Fruit fly (Drosophila melanogaster) whole organism, embryonic: ENCODE results near the gene CG18135.

Source experiments
- Asciz ChIP-seq: fragments of 200-800 bp; sonication (Bioruptor generic); optimal IDR thresholded peaks from 2 replicates; lab custom pipeline; 2017; ENCODE audit warnings: missing biosample characterization, mild to moderate bottlenecking, missing genetic modification characterization, missing genetic modification reagents
- CG10366 ChIP-seq: fragments of 200-800 bp; sonication (Bioruptor generic); IDR thresholded peaks from 2 replicates; pipeline ENCODE4 v1.3.6; 2022; ENCODE audit warnings: missing biosample characterization, missing genetic modification characterization
- CG10543 ChIP-seq: fragments of 200-800 bp; sonication (Bioruptor generic); optimal IDR thresholded peaks from 3 replicates; lab custom pipeline; 2017; ENCODE audit warnings: missing biosample characterization, mild to moderate bottlenecking, missing genetic modification characterization, moderate library complexity
- CG11085 ChIP-seq: fragments of 200-800 bp; sonication (Bioruptor generic); IDR thresholded peaks from 2 replicates; pipeline ENCODE4 v1.3.6; 2022; ENCODE audit warnings: missing biosample characterization, missing genetic modification characterization
- CG11560 ChIP-seq: fragments of 200-800 bp; sonication (Bioruptor generic); IDR thresholded peaks from 3 replicates; pipeline ENCODE4 v1.3.6; 2022; ENCODE audit warnings: missing biosample characterization, missing genetic modification characterization
- CG11696 ChIP-seq: fragments of 200-800 bp; sonication (Bioruptor generic); IDR thresholded peaks from 2 replicates; pipeline ENCODE4 v1.3.6; 2022; ENCODE audit warnings: missing biosample characterization, missing genetic modification characterization
- CG14667 ChIP-seq: fragments of 200-800 bp; sonication (Bioruptor generic); IDR thresholded peaks from 2 replicates; pipeline ENCODE4 v1.3.6; 2022; ENCODE audit warnings: missing biosample characterization, missing genetic modification characterization
- CG14860 ChIP-seq: fragments of 200-800 bp; sonication (Bioruptor generic); IDR thresholded peaks from 3 replicates; pipeline ENCODE4 v1.3.6; 2022; ENCODE audit warnings: missing biosample characterization, missing genetic modification characterization; ENCODE audit not compliant: partially characterized antibody
- CG17359 ChIP-seq: fragments of 200-800 bp; sonication (Bioruptor generic); optimal IDR thresholded peaks from 3 replicates; lab custom pipeline; 2018; ENCODE audit warnings: missing biosample characterization, mild to moderate bottlenecking, missing genetic modification characterization, moderate library complexity
- CG2712 ChIP-seq: fragments of 200-800 bp; optimal IDR thresholded peaks from 3 replicates; lab custom pipeline; 2019; ENCODE audit warnings: missing biosample characterization, mild to moderate bottlenecking, missing genetic modification characterization, moderate library complexity
- CG32767 ChIP-seq: fragments of 200-800 bp; sonication (Bioruptor generic); IDR thresholded peaks from 2 replicates; pipeline ENCODE4 v1.3.6; 2022; ENCODE audit warnings: missing biosample characterization, missing genetic modification characterization
- CG3847 ChIP-seq: fragments of 200-800 bp; sonication (Bioruptor generic); IDR thresholded peaks from 2 replicates; pipeline ENCODE4 v1.3.6; 2022; ENCODE audit warnings: missing biosample characterization, missing genetic modification characterization
- CG4360 ChIP-seq: fragments of 200-800 bp; sonication (Bioruptor generic); IDR thresholded peaks from 2 replicates; pipeline ENCODE4 v1.3.6; 2022; ENCODE audit warnings: missing biosample characterization, missing genetic modification characterization
- CG43689 ChIP-seq: fragments of 200-800 bp; sonication (Bioruptor generic); IDR thresholded peaks from 2 replicates; pipeline ENCODE4 v1.3.6; 2022; ENCODE audit warnings: missing biosample characterization, missing genetic modification characterization
- CG5180 ChIP-seq: fragments of 200-800 bp; sonication (Bioruptor generic); optimal IDR thresholded peaks from 3 replicates; lab custom pipeline; 2017; ENCODE audit warnings: missing biosample characterization, missing genetic modification characterization, mild to moderate bottlenecking, moderate library complexity, missing genetic modification reagents
- CG5953 ChIP-seq: fragments of 200-800 bp; sonication (Bioruptor generic); IDR thresholded peaks from 2 replicates; pipeline ENCODE4 v1.3.6; 2022; ENCODE audit warnings: missing biosample characterization, missing genetic modification characterization
- CG6791 ChIP-seq: fragments of 200-800 bp; sonication (Bioruptor generic); IDR thresholded peaks from 3 replicates; pipeline ENCODE4 v1.3.6; 2022; ENCODE audit warnings: missing biosample characterization, missing genetic modification characterization; ENCODE audit not compliant: partially characterized antibody
- CG7786 ChIP-seq: fragments of 200-800 bp; sonication (Bioruptor generic); optimal IDR thresholded peaks from 2 replicates; lab custom pipeline; 2016; ENCODE audit warnings: missing biosample characterization, missing genetic modification characterization
- CG8359 ChIP-seq: fragments of 200-800 bp; sonication (Bioruptor generic); optimal IDR thresholded peaks from 2 replicates; lab custom pipeline; 2017; ENCODE audit warnings: missing biosample characterization, mild to moderate bottlenecking, missing genetic modification characterization, borderline replicate concordance
- CG8924 ChIP-seq: fragments of 200-800 bp; optimal IDR thresholded peaks from 3 replicates; lab custom pipeline; 2019; ENCODE audit warnings: missing biosample characterization, mild to moderate bottlenecking, missing genetic modification characterization, moderate library complexity
- Doc3 ChIP-seq: fragments of 200-800 bp; sonication (Bioruptor generic); IDR thresholded peaks from 3 replicates; pipeline ENCODE4 v1.3.6; 2022; ENCODE audit warnings: missing biosample characterization, missing genetic modification characterization; ENCODE audit not compliant: partially characterized antibody
- Dp ChIP-seq: fragments of 200-800 bp; sonication (Bioruptor generic); optimal IDR thresholded peaks from 2 replicates; lab custom pipeline; 2018; ENCODE audit warnings: missing biosample characterization, mild to moderate bottlenecking, missing genetic modification characterization, moderate library complexity
- E2f2 ChIP-seq: fragments of 200-800 bp; sonication (Bioruptor generic); IDR thresholded peaks from 2 replicates; pipeline ENCODE4 v1.3.6; 2022; ENCODE audit warnings: missing biosample characterization, missing genetic modification characterization
- HLHmδ ChIP-seq: fragments of 200-800 bp; sonication (Bioruptor generic); optimal IDR thresholded peaks from 2 replicates; lab custom pipeline; 2018; ENCODE audit warnings: missing biosample characterization, mild to moderate bottlenecking, missing genetic modification characterization, moderate library complexity
- Hmr ChIP-seq: fragments of 200-800 bp; sonication (Bioruptor generic); optimal IDR thresholded peaks from 3 replicates; lab custom pipeline; 2017; ENCODE audit warnings: mild to moderate bottlenecking, missing biosample characterization, missing genetic modification reagents, missing genetic modification characterization
- Lim3 ChIP-seq: fragments of 200-800 bp; sonication (Bioruptor generic); IDR thresholded peaks from 2 replicates; pipeline ENCODE4 v1.3.6; 2022; ENCODE audit warnings: missing biosample characterization, missing genetic modification characterization
- NC2α ChIP-seq: fragments of 200-800 bp; sonication (Bioruptor generic); optimal IDR thresholded peaks from 2 replicates; lab custom pipeline; 2016; ENCODE audit warnings: missing biosample characterization, missing genetic modification characterization
- NC2β ChIP-seq: fragments of 200-800 bp; sonication (Bioruptor generic); optimal IDR thresholded peaks from 2 replicates; lab custom pipeline; 2016; ENCODE audit warnings: missing biosample characterization, missing genetic modification characterization
- Oli ChIP-seq: fragments of 200-800 bp; sonication (Bioruptor generic); optimal IDR thresholded peaks from 2 replicates; lab custom pipeline; 2018; ENCODE audit warnings: missing biosample characterization, mild to moderate bottlenecking, missing genetic modification characterization, moderate library complexity
- Ravus ChIP-seq: fragments of 200-800 bp; sonication (Bioruptor generic); IDR thresholded peaks from 2 replicates; pipeline ENCODE4 v1.3.6; 2022; ENCODE audit warnings: missing biosample characterization, missing genetic modification characterization
- Xbp1 ChIP-seq: fragments of 200-800 bp; sonication (Bioruptor generic); optimal IDR thresholded peaks from 3 replicates; lab custom pipeline; 2016; ENCODE audit warnings: missing biosample characterization, mild to moderate bottlenecking, missing genetic modification characterization
- ash1 ChIP-seq: fragments of 200-800 bp; sonication (Bioruptor generic); optimal IDR thresholded peaks from 2 replicates; lab custom pipeline; 2018; ENCODE audit warnings: missing biosample characterization, mild to moderate bottlenecking, missing genetic modification characterization
- cato ChIP-seq: fragments of 200-800 bp; sonication (Bioruptor generic); optimal IDR thresholded peaks from 2 replicates; lab custom pipeline; 2016; ENCODE audit warnings: missing biosample characterization, missing genetic modification characterization, borderline replicate concordance
- caup ChIP-seq: fragments of 200-800 bp; sonication (Bioruptor generic); optimal IDR thresholded peaks from 3 replicates; lab custom pipeline; 2017; ENCODE audit warnings: missing biosample characterization, mild to moderate bottlenecking, missing genetic modification characterization, moderate library complexity; ENCODE audit not compliant: severe bottlenecking
- chinmo ChIP-seq: fragments of 200-800 bp; sonication (Bioruptor generic); IDR thresholded peaks from 4 replicates; pipeline ENCODE4 v1.3.6; 2022; ENCODE audit warnings: missing biosample characterization, missing genetic modification characterization; ENCODE audit not compliant: partially characterized antibody
- ci ChIP-seq: fragments of 200-800 bp; sonication (Bioruptor generic); IDR thresholded peaks from 3 replicates; pipeline ENCODE4 v1.3.6; 2022; ENCODE audit warnings: missing biosample characterization, missing genetic modification characterization
- en ChIP-seq: fragments of 200-800 bp; sonication (Bioruptor generic); optimal IDR thresholded peaks from 2 replicates; lab custom pipeline; 2016; ENCODE audit warnings: missing biosample characterization, missing genetic modification characterization
- ewg ChIP-seq: fragments of 200-800 bp; sonication (Bioruptor generic); optimal IDR thresholded peaks from 3 replicates; lab custom pipeline; 2017; ENCODE audit warnings: mild to moderate bottlenecking, missing biosample characterization, missing genetic modification reagents, missing genetic modification characterization
- gce ChIP-seq: fragments of 200-800 bp; sonication (Bioruptor generic); IDR thresholded peaks from 3 replicates; pipeline ENCODE4 v1.3.6; 2022; ENCODE audit warnings: missing biosample characterization, missing genetic modification characterization
- inv ChIP-seq: fragments of 200-800 bp; sonication (Bioruptor generic); IDR thresholded peaks from 2 replicates; pipeline ENCODE4 v1.3.6; 2022; ENCODE audit warnings: missing biosample characterization, missing genetic modification characterization; ENCODE audit not compliant: partially characterized antibody
- lilli ChIP-seq: fragments of 200-800 bp; sonication (Bioruptor generic); optimal IDR thresholded peaks from 3 replicates; lab custom pipeline; 2016; ENCODE audit warnings: missing biosample characterization, missing genetic modification characterization
- maf-S ChIP-seq: fragments of 200-800 bp; sonication (Bioruptor generic); optimal IDR thresholded peaks from 2 replicates; lab custom pipeline; 2016; ENCODE audit warnings: missing biosample characterization, missing genetic modification characterization
- mld ChIP-seq: fragments of 200-800 bp; sonication (Bioruptor generic); IDR thresholded peaks from 3 replicates; pipeline ENCODE4 v1.3.6; 2022; ENCODE audit warnings: missing biosample characterization, missing genetic modification characterization; ENCODE audit not compliant: partially characterized antibody
- nerfin-1 ChIP-seq: fragments of 200-800 bp; sonication (Bioruptor generic); optimal IDR thresholded peaks from 3 replicates; lab custom pipeline; 2019; ENCODE audit warnings: missing biosample characterization, mild to moderate bottlenecking, missing genetic modification characterization, moderate library complexity
- peb ChIP-seq: fragments of 200-800 bp; sonication (Bioruptor generic); IDR thresholded peaks from 2 replicates; pipeline ENCODE4 v1.3.6; 2022; ENCODE audit warnings: missing biosample characterization, missing genetic modification characterization
- shn ChIP-seq: fragments of 200-800 bp; sonication (Bioruptor generic); optimal IDR thresholded peaks from 3 replicates; lab custom pipeline; 2016; ENCODE audit warnings: missing biosample characterization, missing genetic modification characterization
- stc ChIP-seq: fragments of 200-800 bp; sonication (Bioruptor generic); IDR thresholded peaks from 2 replicates; pipeline ENCODE4 v1.3.6; 2022; ENCODE audit warnings: missing biosample characterization, missing genetic modification characterization
- tin ChIP-seq: fragments of 200-800 bp; sonication (Bioruptor generic); optimal IDR thresholded peaks from 3 replicates; lab custom pipeline; 2016; ENCODE audit warnings: missing biosample characterization, missing genetic modification characterization
- zen2 ChIP-seq: fragments of 200-800 bp; sonication (Bioruptor generic); IDR thresholded peaks from 3 replicates; pipeline ENCODE4 v1.3.6; 2022; ENCODE audit warnings: missing biosample characterization, missing genetic modification characterization; ENCODE audit not compliant: partially characterized antibody
- zfh2 ChIP-seq: fragments of 200-800 bp; sonication (Bioruptor generic); optimal IDR thresholded peaks from 2 replicates; lab custom pipeline; 2016; ENCODE audit warnings: missing biosample characterization, missing genetic modification characterization

The CG18135 gene

DNA sequence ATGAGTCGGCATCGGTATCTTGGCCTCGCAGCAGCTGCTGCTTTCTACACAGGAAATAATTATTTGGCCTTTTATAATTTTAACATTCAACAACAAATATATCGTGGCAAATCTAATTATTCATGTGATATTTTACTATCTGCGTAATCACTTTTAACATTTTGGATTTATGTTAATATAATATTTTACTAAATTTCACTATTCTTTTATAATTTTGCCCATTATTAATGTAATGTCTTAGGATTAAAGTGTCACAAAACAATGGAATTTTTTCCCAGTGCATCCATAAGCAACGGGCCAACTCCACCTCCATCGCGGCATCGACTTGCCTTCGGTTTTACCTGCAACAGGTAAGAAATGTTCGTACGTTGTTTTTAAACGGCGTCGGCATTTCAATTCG is 44.4 kb upstream of the CG18135 start (continued):
- TF ChIP-seq Asciz (GFP tag; lab: Kevin White, UChicago): peak; percentile 83
- peak; percentile 78; the same call in 2 of the 3 replicates for TF ChIP-seq ci (GFP tag; lab: Robert Waterston, UW)
- no peak for TF ChIP-seq Doc3
- TF ChIP-seq ash1 (GFP tag; lab: Kevin White, UChicago): no peak
- peak; percentile 91 for TF ChIP-seq CG17359
- TF ChIP-seq CG14667 (GFP tag; lab: Robert Waterston, UW): peak; percentile 58; the same call in 1 of the 2 replicates
- TF ChIP-seq CG11696 (GFP tag; lab: Robert Waterston, UW): no peak
- TF ChIP-seq CG32767: peak; percentile 69; the same call in 1 of the 2 replicates
- TF ChIP-seq zen2 (GFP tag; lab: Robert Waterston, UW): no peak
- peak; percentile 60 for TF ChIP-seq caup
- TF ChIP-seq mld (GFP tag; lab: Robert Waterston, UW): no peak
- TF ChIP-seq CG4360: no peak
- no peak for TF ChIP-seq NC2β
- TF ChIP-seq Xbp1 (GFP tag; lab: Kevin White, UChicago): peak; percentile 78
- no peak for TF ChIP-seq en (GFP tag; lab: Kevin White, UChicago)
- TF ChIP-seq inv: no peak
- no peak for TF ChIP-seq Ravus (GFP tag; lab: Robert Waterston, UW)
- peak; percentile 80 for TF ChIP-seq stc (GFP tag; lab: Robert Waterston, UW)
- no peak for TF ChIP-seq shn (GFP tag; lab: Kevin White, UChicago)
- no peak for TF ChIP-seq Dp
- peak; percentile 46 for TF ChIP-seq CG10366 (GFP tag; lab: Robert Waterston, UW)
- TF ChIP-seq CG11085 (GFP tag; lab: Robert Waterston, UW): no peak
- TF ChIP-seq CG43689: no peak
- no peak for TF ChIP-seq CG14860 (GFP tag; lab: Robert Waterston, UW)
- peak; percentile 75 for TF ChIP-seq CG8359
- TF ChIP-seq E2f2 (GFP tag; lab: Robert Waterston, UW): peak; percentile 50
- no peak for TF ChIP-seq maf-S (GFP tag; lab: Kevin White, UChicago)
- peak; percentile 73 for TF ChIP-seq ewg
- TF ChIP-seq Oli: peak; percentile 90
- no peak for TF ChIP-seq Lim3 (GFP tag; lab: Robert Waterston, UW)
- peak; percentile 63 for TF ChIP-seq cato (GFP tag; lab: Kevin White, UChicago)
- TF ChIP-seq CG10543 (GFP tag; lab: Kevin White, UChicago): peak; percentile 15
- no peak for TF ChIP-seq HLHmδ (GFP tag; lab: Kevin White, UChicago)
- peak; percentile 59 for TF ChIP-seq Hmr
- peak; percentile 87 for TF ChIP-seq nerfin-1 (tag; lab: Kevin White, UChicago)
- TF ChIP-seq chinmo (GFP tag; lab: Robert Waterston, UW): no peak
- no peak for TF ChIP-seq CG5953 (GFP tag; lab: Robert Waterston, UW)
- TF ChIP-seq gce (GFP tag; lab: Robert Waterston, UW): 0 out of 3 replicates have a peak, but pooled peaks have one; percentile 56
- peak; percentile 25 for TF ChIP-seq CG5180 (GFP tag; lab: Kevin White, UChicago)
- TF ChIP-seq peb (GFP tag; lab: Robert Waterston, UW): peak; percentile 51; the same call in 1 of the 2 replicates
- no peak for TF ChIP-seq CG11560 (tag; lab: Robert Waterston, UW)
- no peak for TF ChIP-seq CG6791 (GFP tag; lab: Robert Waterston, UW)
- no peak for TF ChIP-seq CG7786 (GFP tag; lab: Kevin White, UChicago)
- TF ChIP-seq tin (GFP tag; lab: Kevin White, UChicago): peak; percentile 74
- TF ChIP-seq NC2α (GFP tag; lab: Kevin White, UChicago): no peak
- peak; percentile 57 for TF ChIP-seq lilli (GFP tag; lab: Kevin White, UChicago)
- peak; percentile 97 for TF ChIP-seq CG2712 (tag; lab: Kevin White, UChicago)
- no peak for TF ChIP-seq zfh2 (GFP tag; lab: Kevin White, UChicago)
- TF ChIP-seq CG3847: peak; percentile 43; the same call in 1 of the 2 replicates
- TF ChIP-seq CG8924 (tag; lab: Kevin White, UChicago): peak; percentile 94
